Worm (Caenorhabditis elegans): ENCODE data around the gene vars-1.

- TF ChIP-seq him-1 (tag; optimal IDR thresholded peaks at IDR 0.05): no peak
- no peak for TF ChIP-seq dao-5 (tag; optimal IDR thresholded peaks at IDR 0.05)
Measured at ce11 chrV:8007460-8008292, 23.5 kb upstream of the vars-1 start, which contains the start of gene Y97E10AR.3.
